Fruit fly (Drosophila melanogaster): ENCODE results near the gene CG8289.

Gene CG8289

DNA sequence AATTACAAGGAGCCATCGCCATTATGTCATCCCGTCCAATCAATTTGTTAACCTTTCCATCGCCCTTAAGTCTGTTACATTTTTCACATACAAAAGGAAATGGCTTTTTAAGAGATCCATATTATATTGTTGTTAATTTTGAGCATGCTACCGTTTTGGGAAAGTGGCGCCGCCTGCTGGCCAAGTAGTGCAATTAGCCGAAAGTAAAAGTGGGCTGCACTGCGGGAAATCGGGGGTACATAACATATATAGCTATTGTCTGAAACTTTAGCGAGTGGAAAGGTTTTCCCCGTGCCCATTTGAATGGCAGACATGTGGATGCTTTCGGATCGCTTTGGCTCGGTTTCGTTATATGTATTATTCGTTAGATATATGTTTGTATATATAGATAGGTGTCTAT lies 50.0 kb downstream of the CG8289 start:
- TF ChIP-seq noc (tag; optimal IDR thresholded peaks at IDR 0.05): no peak

DNA sequence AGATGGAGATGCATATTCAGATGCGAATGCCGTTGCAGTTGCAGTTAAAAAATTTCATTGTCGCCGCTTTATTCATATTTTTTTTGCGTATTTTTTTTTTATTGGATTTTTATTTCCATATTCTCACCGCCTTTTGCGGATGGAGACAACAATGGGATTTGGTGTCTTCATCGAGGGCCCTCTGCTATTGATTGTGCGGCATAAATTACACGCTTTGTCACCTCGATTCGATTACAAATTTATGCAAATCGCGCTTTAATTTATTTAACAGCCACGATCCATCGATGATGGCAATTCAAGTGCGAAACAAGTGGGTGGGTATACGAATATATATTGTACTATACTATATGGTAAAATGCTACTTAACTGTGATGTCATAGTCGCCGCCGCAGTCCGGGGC lies 52.1 kb downstream of the CG8289 start:
- TF ChIP-seq noc (tag; optimal IDR thresholded peaks at IDR 0.05): no peak

Measured in whole organism, larva.